Fruit fly (Drosophila melanogaster) whole organism, embryonic: ENCODE results near the gene CG31910.
A peak's percentile ranks its signal among the peaks of the same experiment; 100 is the strongest.

Source experiments
- Ada2b ChIP-seq: fragments of 200-800 bp; sonication (Bioruptor generic); IDR thresholded peaks from 2 replicates; pipeline ENCODE4 v1.3.6; 2022; ENCODE audit warnings: missing biosample characterization, missing genetic modification characterization
- Asciz ChIP-seq: fragments of 200-800 bp; sonication (Bioruptor generic); optimal IDR thresholded peaks from 2 replicates; lab custom pipeline; 2017; ENCODE audit warnings: missing biosample characterization, mild to moderate bottlenecking, missing genetic modification characterization, missing genetic modification reagents
- CG10147 ChIP-seq: fragments of 200-800 bp; sonication (Bioruptor generic); optimal IDR thresholded peaks from 2 replicates; lab custom pipeline; 2019; ENCODE audit warnings: missing biosample characterization, mild to moderate bottlenecking, missing genetic modification characterization, moderate library complexity
- CG10366 ChIP-seq: fragments of 200-800 bp; sonication (Bioruptor generic); IDR thresholded peaks from 2 replicates; pipeline ENCODE4 v1.3.6; 2022; ENCODE audit warnings: missing biosample characterization, missing genetic modification characterization
- CG10959 ChIP-seq: fragments of 200-800 bp; sonication (Bioruptor generic); IDR thresholded peaks from 2 replicates; pipeline ENCODE4 v1.3.6; 2022; ENCODE audit warnings: missing biosample characterization, missing genetic modification characterization
- CG11093 ChIP-seq: fragments of 200-800 bp; sonication (Bioruptor generic); IDR thresholded peaks from 3 replicates; pipeline ENCODE4 v1.3.6; 2022; ENCODE audit warnings: missing biosample characterization, missing genetic modification characterization
- CG11504 ChIP-seq: fragments of 200-800 bp; sonication (Bioruptor generic); optimal IDR thresholded peaks from 3 replicates; lab custom pipeline; 2019; ENCODE audit warnings: missing biosample characterization, mild to moderate bottlenecking, missing genetic modification characterization, moderate library complexity
- CG12219 ChIP-seq: fragments of 200-800 bp; sonication (Bioruptor generic); optimal IDR thresholded peaks from 3 replicates; lab custom pipeline; 2018; ENCODE audit warnings: missing biosample characterization, mild to moderate bottlenecking, missing genetic modification characterization
- CG15479 ChIP-seq: fragments of 200-800 bp; sonication (Bioruptor generic); optimal IDR thresholded peaks from 3 replicates; lab custom pipeline; 2019; ENCODE audit warnings: missing biosample characterization, mild to moderate bottlenecking, missing genetic modification characterization, moderate library complexity
- CG15514 ChIP-seq: fragments of 200-800 bp; sonication (Bioruptor generic); optimal IDR thresholded peaks from 3 replicates; lab custom pipeline; 2017; ENCODE audit warnings: missing biosample characterization, missing genetic modification characterization, mild to moderate bottlenecking, moderate library complexity, missing genetic modification reagents
- CG1602 ChIP-seq: fragments of 200-800 bp; sonication (Bioruptor generic); optimal IDR thresholded peaks from 3 replicates; lab custom pipeline; 2016; ENCODE audit warnings: missing biosample characterization, missing genetic modification characterization
- CG16779 ChIP-seq: fragments of 200-800 bp; sonication (Bioruptor generic); IDR thresholded peaks from 2 replicates; pipeline ENCODE4 v1.3.6; 2022; ENCODE audit warnings: missing biosample characterization, missing genetic modification characterization
- CG17359 ChIP-seq: fragments of 200-800 bp; sonication (Bioruptor generic); optimal IDR thresholded peaks from 3 replicates; lab custom pipeline; 2018; ENCODE audit warnings: missing biosample characterization, mild to moderate bottlenecking, missing genetic modification characterization, moderate library complexity
- CG17361 ChIP-seq: fragments of 200-800 bp; sonication (Bioruptor generic); IDR thresholded peaks from 3 replicates; pipeline ENCODE4 v1.3.6; 2022; ENCODE audit warnings: missing biosample characterization, missing genetic modification characterization
- CG17912 ChIP-seq: fragments of 200-800 bp; sonication (Bioruptor generic); optimal IDR thresholded peaks from 2 replicates; lab custom pipeline; 2018; ENCODE audit warnings: missing biosample characterization, mild to moderate bottlenecking, missing genetic modification characterization
- CG4328 ChIP-seq: fragments of 200-800 bp; sonication (Bioruptor generic); optimal IDR thresholded peaks from 3 replicates; lab custom pipeline; 2017; ENCODE audit warnings: missing biosample characterization, missing genetic modification reagents, missing genetic modification characterization
- CG4404 ChIP-seq: fragments of 200-800 bp; sonication (Bioruptor generic); IDR thresholded peaks from 2 replicates; pipeline ENCODE4 v1.3.6; 2022; ENCODE audit warnings: missing biosample characterization, missing genetic modification characterization
- CG4424 ChIP-seq: fragments of 200-800 bp; sonication (Bioruptor generic); optimal IDR thresholded peaks from 3 replicates; lab custom pipeline; 2016; ENCODE audit warnings: missing biosample characterization, missing genetic modification characterization
- CG4707 ChIP-seq: fragments of 200-800 bp; sonication (Bioruptor generic); optimal IDR thresholded peaks from 2 replicates; lab custom pipeline; 2018; ENCODE audit warnings: missing biosample characterization, mild to moderate bottlenecking, missing genetic modification characterization, moderate library complexity
- CG9932 ChIP-seq: fragments of 200-800 bp; sonication (Bioruptor generic); IDR thresholded peaks from 2 replicates; pipeline ENCODE4 v1.3.6; 2022; ENCODE audit warnings: missing biosample characterization, missing genetic modification characterization
- CrebB ChIP-seq: fragments of 200-800 bp; sonication (Bioruptor generic); optimal IDR thresholded peaks from 3 replicates; lab custom pipeline; 2018; ENCODE audit warnings: missing biosample characterization, mild to moderate bottlenecking, missing genetic modification characterization
- ERR ChIP-seq: fragments of 200-800 bp; sonication (Bioruptor generic); optimal IDR thresholded peaks from 2 replicates; lab custom pipeline; 2016; ENCODE audit warnings: missing biosample characterization, missing genetic modification characterization
- Eip74EF ChIP-seq, 2 experiments: fragments of 200-800 bp in 1 of 2; fragments of >200 bp in 1 of 2; sonication (Bioruptor generic) in 1 of 2; optimal IDR thresholded peaks; 2 replicates each; lab custom pipeline; 2017 to 2019; ENCODE audit warnings: missing biosample characterization in 2 of 2, missing genetic modification characterization in 2 of 2, mild to moderate bottlenecking in 1 of 2, moderate library complexity in 1 of 2
- H2.0 ChIP-seq: fragments of 200-800 bp; sonication (Bioruptor generic); IDR thresholded peaks from 2 replicates; pipeline ENCODE4 v1.3.6; 2022; ENCODE audit warnings: missing biosample characterization, missing genetic modification characterization
- Hmx ChIP-seq: fragments of 200-800 bp; sonication (Bioruptor generic); optimal IDR thresholded peaks from 2 replicates; lab custom pipeline; 2016; ENCODE audit warnings: missing biosample characterization, missing genetic modification characterization
- Hr39 ChIP-seq: fragments of >200 bp; optimal IDR thresholded peaks from 2 replicates; lab custom pipeline; 2017
- Mad ChIP-seq: fragments of 200-800 bp; sonication (Bioruptor generic); optimal IDR thresholded peaks from 2 replicates; lab custom pipeline; 2016; ENCODE audit warnings: missing biosample characterization, missing genetic modification characterization
- Sry-δ ChIP-seq: fragments of 200-800 bp; sonication (Bioruptor generic); optimal IDR thresholded peaks from 2 replicates; lab custom pipeline; 2016; ENCODE audit warnings: missing biosample characterization, missing genetic modification characterization
- Stat92E ChIP-seq, 3 experiments: fragments of >200 bp in 2 of 3; fragments of 200-800 bp in 1 of 3; sonication (Bioruptor generic) in 1 of 3; optimal IDR thresholded peaks; 2 replicates each; lab custom pipeline; 2017 to 2019; ENCODE audit warnings: missing biosample characterization in 3 of 3, missing genetic modification characterization in 3 of 3, mild to moderate bottlenecking in 1 of 3, moderate library complexity in 1 of 3
- al ChIP-seq: fragments of 200-800 bp; sonication (Bioruptor generic); IDR thresholded peaks from 2 replicates; pipeline ENCODE4 v1.3.6; 2022; ENCODE audit warnings: missing biosample characterization, missing genetic modification characterization
- bbx ChIP-seq: fragments of 200-800 bp; sonication (Bioruptor generic); IDR thresholded peaks from 2 replicates; pipeline ENCODE4 v1.3.6; 2022; ENCODE audit warnings: missing biosample characterization, missing genetic modification characterization; ENCODE audit not compliant: partially characterized antibody
- br ChIP-seq: fragments of >200 bp; optimal IDR thresholded peaks from 2 replicates; lab custom pipeline; 2017
- corto ChIP-seq: fragments of 200-800 bp; sonication (Bioruptor generic); optimal IDR thresholded peaks from 2 replicates; lab custom pipeline; 2016; ENCODE audit warnings: missing biosample characterization, mild to moderate bottlenecking, missing genetic modification characterization, moderate library complexity
- dan ChIP-seq: fragments of 200-800 bp; sonication (Bioruptor generic); IDR thresholded peaks from 2 replicates; pipeline ENCODE4 v1.3.6; 2022; ENCODE audit warnings: missing biosample characterization, missing genetic modification characterization
- dpn ChIP-seq, 2 experiments: fragments of 200-800 bp; sonication (Bioruptor generic); optimal IDR thresholded peaks; 3 replicates each; lab custom pipeline; 2016; ENCODE audit warnings: missing biosample characterization in 2 of 2, missing genetic modification characterization in 2 of 2
- esg ChIP-seq: fragments of 200-800 bp; sonication (Bioruptor generic); conservative IDR thresholded peaks from 2 replicates; pipeline ENCODE4 v1.3.6; 2022; ENCODE audit warnings: missing biosample characterization, missing genetic modification characterization
- fd102C ChIP-seq: fragments of 200-800 bp; sonication (Bioruptor generic); optimal IDR thresholded peaks from 2 replicates; lab custom pipeline; 2018; ENCODE audit warnings: missing biosample characterization, mild to moderate bottlenecking, missing genetic modification characterization, moderate library complexity
- gt ChIP-seq: fragments of 200-800 bp; sonication (Bioruptor generic); IDR thresholded peaks from 2 replicates; pipeline ENCODE4 v1.3.6; 2022; ENCODE audit warnings: missing biosample characterization, missing genetic modification characterization
- h ChIP-seq: fragments of >200 bp; optimal IDR thresholded peaks from 2 replicates; lab custom pipeline; 2017
- lilli ChIP-seq: fragments of 200-800 bp; sonication (Bioruptor generic); optimal IDR thresholded peaks from 3 replicates; lab custom pipeline; 2016; ENCODE audit warnings: missing biosample characterization, missing genetic modification characterization
- lov ChIP-seq, 2 experiments: fragments of 200-800 bp in 1 of 2; fragments of >200 bp in 1 of 2; sonication (Bioruptor generic) in 1 of 2; IDR thresholded peaks in 1 of 2; optimal IDR thresholded peaks in 1 of 2; 2 replicates in 1 of 2; 3 replicates in 1 of 2; pipeline versions ENCODE4 v1.3.6 to Lab custom; 2017 to 2022; ENCODE audit warnings: missing biosample characterization in 1 of 2, missing genetic modification characterization in 1 of 2
- nerfin-2 ChIP-seq: fragments of 200-800 bp; sonication (Bioruptor generic); IDR thresholded peaks from 2 replicates; pipeline ENCODE4 v1.3.6; 2022; ENCODE audit warnings: missing biosample characterization, missing genetic modification characterization; ENCODE audit not compliant: partially characterized antibody
- pfk ChIP-seq: fragments of 200-800 bp; sonication (Bioruptor generic); optimal IDR thresholded peaks from 2 replicates; lab custom pipeline; 2018; ENCODE audit warnings: missing biosample characterization, mild to moderate bottlenecking, missing genetic modification characterization, moderate library complexity
- phol ChIP-seq: fragments of 200-800 bp; sonication (Bioruptor generic); optimal IDR thresholded peaks from 3 replicates; lab custom pipeline; 2018; ENCODE audit warnings: missing biosample characterization, mild to moderate bottlenecking, missing genetic modification characterization, moderate library complexity
- pita ChIP-seq: fragments of 200-800 bp; sonication (Bioruptor generic); optimal IDR thresholded peaks from 2 replicates; lab custom pipeline; 2017; ENCODE audit warnings: missing biosample characterization, mild to moderate bottlenecking, missing genetic modification characterization
- so ChIP-seq: fragments of 200-800 bp; sonication (Bioruptor generic); IDR thresholded peaks from 3 replicates; pipeline ENCODE4 v1.3.6; 2022; ENCODE audit warnings: missing biosample characterization, missing genetic modification characterization
- sob ChIP-seq: fragments of 200-800 bp; sonication (Bioruptor generic); IDR thresholded peaks from 2 replicates; pipeline ENCODE4 v1.3.6; 2022; ENCODE audit warnings: missing biosample characterization, missing genetic modification characterization
- tin ChIP-seq: fragments of 200-800 bp; sonication (Bioruptor generic); optimal IDR thresholded peaks from 3 replicates; lab custom pipeline; 2016; ENCODE audit warnings: missing biosample characterization, missing genetic modification characterization
- ttk ChIP-seq: fragments of 200-800 bp; sonication (Bioruptor generic); IDR thresholded peaks from 2 replicates; pipeline ENCODE4 v2.1.2; 2022; ENCODE audit warnings: missing biosample characterization, missing genetic modification characterization

The CG31910 gene

DNA sequence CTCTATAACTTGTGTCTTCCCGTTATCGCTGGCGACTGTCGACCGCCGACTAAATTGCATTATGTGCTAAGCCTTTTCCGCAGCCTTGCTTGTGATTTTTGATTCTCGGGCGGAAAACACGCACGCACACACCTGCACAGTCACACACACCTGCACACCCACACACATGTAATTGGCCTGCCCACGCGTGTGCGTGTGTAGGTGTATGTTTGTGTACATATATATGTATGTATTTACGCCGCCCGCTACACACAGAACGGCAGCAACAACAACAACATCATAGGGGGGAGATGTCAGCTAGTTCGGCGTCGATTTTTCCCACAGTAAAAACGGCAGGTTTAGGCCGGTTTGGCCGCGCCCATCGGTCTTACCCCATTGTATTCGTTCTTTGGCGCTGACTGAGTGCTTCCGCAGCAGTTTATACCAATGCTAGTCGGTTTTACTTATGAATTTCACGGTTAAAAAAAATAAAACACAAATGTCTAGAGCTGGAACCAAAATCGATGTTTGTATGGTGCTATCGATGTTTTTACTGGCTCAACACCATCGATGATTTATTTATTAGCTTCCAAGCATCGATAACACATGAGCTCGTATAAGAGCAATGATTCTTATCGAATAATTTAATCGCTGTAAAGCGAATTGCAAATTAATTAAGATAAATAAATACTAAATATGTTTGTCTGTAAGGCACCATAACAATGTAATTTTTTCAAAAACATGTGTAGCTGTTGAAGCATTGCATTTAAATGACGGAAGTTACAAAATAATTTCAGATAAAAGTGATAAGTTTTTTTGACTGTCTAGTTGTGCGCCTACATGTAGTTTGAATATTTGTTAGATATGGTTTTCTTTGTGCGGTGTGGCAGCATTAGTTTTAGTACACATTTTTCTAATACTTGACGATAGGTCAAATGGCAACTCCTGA, 22.3 kb downstream of the CG31910 start, which contains the start of gene homer (continued):
- TF ChIP-seq pfk (no peak), CG10959 (no peak), sob (GFP tag; lab: Robert Waterston, UW) (no peak), lilli (no peak), CG10366 (no peak), H2.0 (GFP tag; lab: Robert Waterston, UW) (no peak), fd102C (no peak), CG1602 (GFP tag; lab: Kevin White, UChicago) (no peak), lov (optimal IDR thresholded peaks at IDR 0.05; lab: Kevin White, UChicago) (no peak), lov (GFP tag; IDR thresholded peaks at IDR 0.05; lab: Robert Waterston, UW) (no peak), ERR (GFP tag; lab: Kevin White, UChicago) (no peak), Hmx (GFP tag; lab: Kevin White, UChicago) (no peak), so (GFP tag; lab: Robert Waterston, UW) (no peak), bbx (GFP tag; lab: Robert Waterston, UW) (peak; percentile 95), Stat92E (GFP tag; optimal IDR thresholded peaks at IDR 0.05; lab: Kevin White, UChicago) (peak in 1 of 3 experiments; percentile 33), br (lab: Kevin White, UChicago) (no peak), CG15514 (GFP tag; lab: Kevin White, UChicago) (peak; percentile 40), CG4404 (GFP tag; lab: Robert Waterston, UW) (no peak), al (no peak), CG4707 (no peak), dan (GFP tag; lab: Robert Waterston, UW) (no peak), CG12219 (GFP tag; lab: Kevin White, UChicago) (no peak), CG17359 (no peak), CrebB (tag; lab: Kevin White, UChicago) (no peak), dpn (GFP tag; optimal IDR thresholded peaks at IDR 0.05; lab: Kevin White, UChicago) (no peak), Eip74EF (GFP tag; optimal IDR thresholded peaks at IDR 0.05; lab: Kevin White, UChicago) (no peak), CG17912 (GFP tag; lab: Kevin White, UChicago) (no peak), gt (GFP tag; lab: Robert Waterston, UW) (no peak), CG11093 (GFP tag; lab: Robert Waterston, UW) (no peak), Asciz (GFP tag; lab: Kevin White, UChicago) (no peak), CG11504 (tag; lab: Kevin White, UChicago) (no peak), h (lab: Kevin White, UChicago) (no peak), CG4424 (GFP tag; lab: Kevin White, UChicago) (no peak), CG17361 (peak; percentile 32; the same call in 1 of the 3 replicates), Ada2b (GFP tag; lab: Robert Waterston, UW) (no peak), esg (GFP tag; lab: Robert Waterston, UW) (no peak), CG9932 (GFP tag; lab: Robert Waterston, UW) (peak; percentile 63), ttk (GFP tag; lab: Robert Waterston, UW) (no peak), Mad (GFP tag; lab: Kevin White, UChicago) (no peak), CG4328 (GFP tag; lab: Kevin White, UChicago) (no peak), nerfin-2 (GFP tag; lab: Robert Waterston, UW) (peak; percentile 97), Hr39 (lab: Kevin White, UChicago) (no peak), CG16779 (GFP tag; lab: Robert Waterston, UW) (no peak), phol (peak; percentile 37), CG10147 (GFP tag; lab: Kevin White, UChicago) (no peak), CG15479 (GFP tag; lab: Kevin White, UChicago) (no peak), Sry-δ (peak; percentile 91), pita (GFP tag; lab: Kevin White, UChicago) (no peak), corto (no peak), tin (GFP tag; lab: Kevin White, UChicago) (peak; percentile 8)
